Worm (Caenorhabditis elegans) whole organism, L4/young adult: Measurements from ENCODE around the gene F08F1.9.

Experiments used
- W03F9.2 ChIP-seq: fragments of 150-350 bp; optimal IDR thresholded peaks from 2 replicates; lab custom pipeline; 2014; ENCODE audit warnings: missing biosample characterization, missing genetic modification characterization
- dao-5 ChIP-seq: sonication (generic microtip); optimal IDR thresholded peaks from 2 replicates; lab custom pipeline; 2016; ENCODE audit warnings: missing genotype, missing genetic modification characterization, moderate library complexity, missing compliant biosample characterization
- him-1 ChIP-seq: sonication (generic microtip); optimal IDR thresholded peaks from 2 replicates; lab custom pipeline; 2016; ENCODE audit warnings: missing genotype, missing genetic modification reagents, missing genetic modification characterization, missing compliant biosample characterization

- TF ChIP-seq W03F9.2 (tag; lab: Kevin White, UChicago) (no peak), him-1 (tag; lab: Kevin White, UChicago) (no peak), dao-5 (no peak)
Observed at ce11 chrX:8362379-8362778, 48.3 kb downstream of the F08F1.9 start.
